Worm (Caenorhabditis elegans): ENCODE measurements around the gene reps-1.

DNA sequence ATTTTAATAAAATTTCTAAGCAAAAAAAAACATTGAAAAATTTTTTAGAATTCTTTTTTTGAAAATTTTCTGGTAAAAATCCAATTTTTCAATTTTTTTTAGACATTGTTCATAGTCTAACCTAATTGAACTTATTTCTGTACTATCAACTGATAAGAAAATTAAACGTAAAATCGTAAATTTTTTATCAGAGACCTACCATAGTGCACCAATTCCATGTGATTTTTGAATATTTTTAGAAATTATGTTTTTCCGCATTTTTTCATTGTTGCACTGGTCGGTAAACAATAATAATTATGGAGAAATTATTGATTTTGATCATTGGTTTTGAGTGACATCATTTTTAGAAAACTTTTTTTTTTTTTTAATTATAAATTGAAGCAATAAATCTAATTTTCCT lies 13.8 kb downstream of the reps-1 start:
- TF ChIP-seq flt-1 (GFP tag; IDR thresholded peaks at IDR 0.05): no peak
- TF ChIP-seq ztf-29 (GFP tag; IDR thresholded peaks at IDR 0.05): no peak
- no peak for TF ChIP-seq klf-2 (GFP tag; conservative IDR thresholded peaks at IDR 0.05)
- no peak for TF ChIP-seq cog-1 (tag; optimal IDR thresholded peaks at IDR 0.05)
